Fruit fly (Drosophila melanogaster) whole organism, embryonic: ENCODE data around the gene CG11052.

Source experiments
- E2f1 ChIP-seq: fragments of 200-800 bp; sonication (Bioruptor generic); IDR thresholded peaks from 2 replicates; pipeline ENCODE4 v1.3.6; 2022; ENCODE audit warnings: missing biosample characterization, missing genetic modification characterization
- phol ChIP-seq: fragments of 200-800 bp; sonication (Bioruptor generic); optimal IDR thresholded peaks from 3 replicates; lab custom pipeline; 2018; ENCODE audit warnings: missing biosample characterization, mild to moderate bottlenecking, missing genetic modification characterization, moderate library complexity

DNA sequence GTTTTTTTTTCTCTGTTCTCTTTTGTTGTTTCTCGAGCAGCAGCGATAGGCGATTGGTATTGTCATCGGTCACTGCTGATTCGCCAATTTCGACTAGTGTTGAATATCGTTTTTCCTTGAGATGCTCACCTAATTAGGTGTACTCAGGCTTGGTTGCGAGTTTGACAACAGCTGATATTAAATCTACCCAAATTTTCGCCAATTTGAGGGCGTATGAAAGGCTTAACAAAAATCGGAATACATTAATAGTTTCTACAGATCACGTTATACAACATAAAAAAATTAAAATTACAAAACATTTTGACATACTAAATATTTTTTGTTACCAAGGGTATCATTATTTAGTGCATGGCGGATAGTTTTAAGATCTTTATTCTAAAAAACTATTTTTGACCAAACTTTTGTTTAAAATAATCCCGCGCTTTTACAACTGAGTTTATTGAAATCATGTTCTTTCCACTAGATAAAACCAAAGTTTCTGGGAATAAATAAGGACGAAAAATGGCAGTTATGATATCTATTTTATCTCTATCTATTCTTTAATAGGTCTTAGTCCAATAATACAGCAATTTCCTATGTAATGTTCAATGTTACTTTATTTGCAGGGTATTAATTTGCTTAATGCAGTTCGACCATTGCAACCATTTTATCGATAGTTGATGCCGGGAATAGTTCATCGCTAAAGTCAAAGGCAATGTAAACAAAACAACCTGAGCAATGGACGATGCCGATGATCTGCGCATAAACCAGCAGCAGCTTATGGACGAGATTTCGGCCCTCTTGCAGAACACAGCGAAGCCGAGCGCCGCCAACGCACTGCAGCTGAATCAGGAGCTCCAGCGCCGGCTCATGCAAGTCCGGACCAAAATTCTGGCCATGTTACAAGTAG, 4.3 kb upstream of the CG11052 start, which contains the start of the genes CG10435 and Pbp95:
- TF ChIP-seq phol (tag; lab: Kevin White, UChicago) (peak; percentile 33), E2f1 (GFP tag; lab: Robert Waterston, UW) (no peak)
